Worm (Caenorhabditis elegans) whole organism, late embryonic: ENCODE data around the gene ret-1.

Experiments
- C08G9.2 ChIP-seq: sonication (generic microtip); optimal IDR thresholded peaks from 2 replicates; lab custom pipeline; 2016; ENCODE audit warnings: mild to moderate bottlenecking, missing genetic modification characterization, moderate library complexity, missing compliant biosample characterization
- C38D4.7 ChIP-seq: fragments of 200-800 bp; sonication (Bioruptor generic); optimal IDR thresholded peaks from 2 replicates; lab custom pipeline; 2018; ENCODE audit warnings: mild to moderate bottlenecking, missing genetic modification characterization, moderate library complexity, missing compliant biosample characterization
- K02D7.2 ChIP-seq: sonication (generic microtip); optimal IDR thresholded peaks from 2 replicates; lab custom pipeline; 2017; ENCODE audit warnings: mild to moderate bottlenecking, missing genetic modification characterization, missing compliant biosample characterization
- Y22D7AL.16 ChIP-seq: sonication (generic microtip); optimal IDR thresholded peaks from 2 replicates; lab custom pipeline; 2016; ENCODE audit warnings: missing genetic modification characterization, missing compliant biosample characterization
- ahr-1 ChIP-seq: sonication (generic microtip); optimal IDR thresholded peaks from 2 replicates; lab custom pipeline; 2016; ENCODE audit warnings: missing genetic modification characterization, missing compliant biosample characterization
- ceh-18 ChIP-seq: sonication (generic microtip); optimal IDR thresholded peaks from 2 replicates; lab custom pipeline; 2016; ENCODE audit warnings: missing genetic modification characterization, missing compliant biosample characterization
- ceh-22 ChIP-seq: sonication (generic microtip); optimal IDR thresholded peaks from 2 replicates; lab custom pipeline; 2017; ENCODE audit warnings: missing biosample characterization, missing genetic modification characterization
- ceh-24 ChIP-seq: sonication (generic microtip); optimal IDR thresholded peaks from 2 replicates; lab custom pipeline; 2016; ENCODE audit warnings: mild to moderate bottlenecking, missing genetic modification characterization, missing compliant biosample characterization
- ceh-31 ChIP-seq: sonication (generic microtip); optimal IDR thresholded peaks from 2 replicates; lab custom pipeline; 2016; ENCODE audit warnings: missing genetic modification characterization, missing compliant biosample characterization
- ceh-34 ChIP-seq: sonication (generic microtip); optimal IDR thresholded peaks from 2 replicates; lab custom pipeline; 2016; ENCODE audit warnings: mild to moderate bottlenecking, missing genetic modification characterization, missing compliant biosample characterization
- ceh-45 ChIP-seq: fragments of 200-800 bp; sonication (Bioruptor generic); IDR thresholded peaks from 2 replicates; pipeline ENCODE4 v1.3.6; 2022; ENCODE audit warnings: missing genetic modification reagents, missing genetic modification characterization, missing compliant biosample characterization
- ceh-6 ChIP-seq: fragments of 200-800 bp; sonication (Bioruptor generic); optimal IDR thresholded peaks from 2 replicates; lab custom pipeline; 2018; ENCODE audit warnings: mild to moderate bottlenecking, missing genetic modification characterization, missing compliant biosample characterization
- ceh-9 ChIP-seq: sonication (generic microtip); optimal IDR thresholded peaks from 2 replicates; lab custom pipeline; 2016; ENCODE audit warnings: mild to moderate bottlenecking, missing genetic modification characterization, inconsistent platforms, missing compliant biosample characterization
- dve-1 ChIP-seq: sonication (generic microtip); optimal IDR thresholded peaks from 2 replicates; lab custom pipeline; 2017; ENCODE audit warnings: antibody characterized with exemption, mild to moderate bottlenecking, missing genetic modification characterization, missing compliant biosample characterization
- ets-4 ChIP-seq: sonication (generic microtip); optimal IDR thresholded peaks from 2 replicates; lab custom pipeline; 2016; ENCODE audit warnings: missing genetic modification characterization, missing compliant biosample characterization
- fax-1 ChIP-seq: sonication (generic microtip); optimal IDR thresholded peaks from 2 replicates; lab custom pipeline; 2016; ENCODE audit warnings: missing genotype, missing genetic modification characterization, missing compliant biosample characterization
- hlh-30 ChIP-seq: sonication (generic microtip); optimal IDR thresholded peaks from 2 replicates; lab custom pipeline; 2017; ENCODE audit warnings: antibody characterized with exemption, missing genetic modification characterization, missing compliant biosample characterization; ENCODE audit not compliant: insufficient read depth
- hlh-6 ChIP-seq: sonication (generic microtip); optimal IDR thresholded peaks from 2 replicates; lab custom pipeline; 2016; ENCODE audit warnings: missing genotype, missing genetic modification characterization, missing compliant biosample characterization
- lin-11 ChIP-seq: fragments of 200-800 bp; sonication (Bioruptor generic); optimal IDR thresholded peaks from 2 replicates; lab custom pipeline; 2018; ENCODE audit warnings: mild to moderate bottlenecking, missing genetic modification characterization, missing compliant biosample characterization
- madf-2 ChIP-seq: sonication (generic microtip); optimal IDR thresholded peaks from 2 replicates; lab custom pipeline; 2017; ENCODE audit warnings: missing genetic modification characterization, missing compliant biosample characterization
- nhr-11 ChIP-seq: fragments of 150-350 bp; optimal IDR thresholded peaks from 2 replicates; lab custom pipeline; 2014; ENCODE audit warnings: missing biosample characterization, missing genetic modification characterization
- nhr-232 ChIP-seq: sonication (generic microtip); optimal IDR thresholded peaks from 2 replicates; lab custom pipeline; 2016; ENCODE audit warnings: missing genetic modification characterization, missing compliant biosample characterization
- pax-1 ChIP-seq: fragments of 150-350 bp; optimal IDR thresholded peaks from 2 replicates; lab custom pipeline; 2014; ENCODE audit warnings: missing biosample characterization, missing genetic modification characterization
- pha-2 ChIP-seq: sonication (generic microtip); optimal IDR thresholded peaks from 2 replicates; lab custom pipeline; 2017; ENCODE audit warnings: mild to moderate bottlenecking, missing genetic modification characterization, missing compliant biosample characterization
- pqm-1 ChIP-seq: sonication (generic microtip); optimal IDR thresholded peaks from 2 replicates; lab custom pipeline; 2016; ENCODE audit warnings: missing genetic modification characterization, missing compliant biosample characterization
- pros-1 ChIP-seq: fragments of 150-350 bp; optimal IDR thresholded peaks from 2 replicates; lab custom pipeline; 2014; ENCODE audit warnings: missing biosample characterization, missing genetic modification reagents, missing genetic modification characterization
- ref-2 ChIP-seq: sonication (generic microtip); optimal IDR thresholded peaks from 2 replicates; lab custom pipeline; 2016; ENCODE audit warnings: missing genetic modification characterization, missing compliant biosample characterization
- rnt-1 ChIP-seq: sonication (generic microtip); optimal IDR thresholded peaks from 2 replicates; lab custom pipeline; 2016; ENCODE audit warnings: missing genetic modification characterization, missing compliant biosample characterization
- sox-4 ChIP-seq: sonication (generic microtip); optimal IDR thresholded peaks from 2 replicates; lab custom pipeline; 2017; ENCODE audit warnings: mild to moderate bottlenecking, missing genetic modification characterization, inconsistent platforms, missing compliant biosample characterization
- syd-9 ChIP-seq: sonication (generic microtip); optimal IDR thresholded peaks from 2 replicates; lab custom pipeline; 2016; ENCODE audit warnings: mild to moderate bottlenecking, missing genetic modification characterization, moderate library complexity, missing compliant biosample characterization
- unc-55 ChIP-seq: sonication (generic microtip); optimal IDR thresholded peaks from 2 replicates; lab custom pipeline; 2017; ENCODE audit warnings: missing biosample characterization, missing genetic modification reagents, missing genetic modification characterization
- unc-86 ChIP-seq: sonication (generic microtip); optimal IDR thresholded peaks from 2 replicates; lab custom pipeline; 2016; ENCODE audit warnings: missing genetic modification characterization, missing compliant biosample characterization
- ztf-16 ChIP-seq: sonication (generic microtip); optimal IDR thresholded peaks from 2 replicates; lab custom pipeline; 2017; ENCODE audit warnings: missing genetic modification characterization, missing compliant biosample characterization

The ret-1 gene

DNA sequence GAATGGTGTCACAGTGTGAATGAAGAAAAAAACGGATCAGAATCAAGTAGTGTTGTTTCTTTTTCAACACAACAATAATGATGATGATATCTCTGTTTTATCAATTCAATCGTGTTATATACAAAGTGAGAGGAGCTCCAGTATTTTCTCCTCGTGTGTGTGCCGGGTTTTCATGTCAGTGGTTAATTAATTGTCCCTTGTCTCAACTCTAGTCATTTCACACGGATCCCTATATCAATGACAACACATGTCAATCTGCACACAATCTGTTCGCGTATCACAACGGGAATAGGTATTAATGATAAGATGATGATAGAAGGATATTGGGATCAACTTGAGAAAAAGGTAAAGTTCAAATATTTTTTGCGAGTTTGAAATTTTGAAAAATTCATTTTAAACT is 46.8 kb downstream of the ret-1 start:
- TF ChIP-seq ceh-18 (tag; lab: Kevin White, UChicago) (peak; percentile 51), ceh-9 (tag; lab: Kevin White, UChicago) (no peak), nhr-11 (tag; lab: Kevin White, UChicago) (no peak), syd-9 (tag; lab: Kevin White, UChicago) (no peak), rnt-1 (tag; lab: Kevin White, UChicago) (peak; percentile 45), unc-55 (GFP tag; lab: Kevin White, UChicago) (peak; percentile 90)
- TF ChIP-seq, all 69 proteins: peak for 3

DNA sequence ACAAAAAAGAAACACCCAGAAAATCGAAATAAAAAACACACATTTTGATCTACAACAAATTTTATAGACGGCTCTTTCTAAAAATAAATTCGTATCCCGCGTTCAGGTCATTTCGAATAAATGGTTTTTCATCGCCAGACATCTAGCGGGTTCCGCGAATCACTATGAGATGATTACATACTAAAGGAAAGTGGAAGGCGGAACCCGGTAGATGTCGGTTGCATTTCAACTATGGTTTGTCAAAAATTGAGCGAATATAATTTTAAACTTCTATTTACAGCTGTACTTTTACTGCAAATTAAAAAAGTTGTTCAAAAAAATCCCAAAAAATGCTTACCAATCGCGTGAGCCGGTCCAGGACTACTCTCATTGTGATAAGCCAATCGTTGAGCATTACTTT is 49.3 kb downstream of the ret-1 start:
- no peak for TF ChIP-seq ztf-16
- no peak for TF ChIP-seq madf-2 (tag; lab: Kevin White, UChicago)
- no peak for TF ChIP-seq hlh-30

ce11 chrV:14793043-14793442 is 54.2 kb downstream of the ret-1 start:
- TF ChIP-seq nhr-232 (no peak), ceh-31 (tag; lab: Kevin White, UChicago) (peak; percentile 1), C38D4.7 (no peak), ceh-45 (GFP tag; lab: Robert Waterston, UW) (no peak), dve-1 (tag; lab: Kevin White, UChicago) (no peak), unc-86 (tag; lab: Kevin White, UChicago) (no peak), fax-1 (tag; lab: Kevin White, UChicago) (no peak), ref-2 (tag; lab: Kevin White, UChicago) (no peak)
- TF ChIP-seq, all 69 proteins: peak for 1

ce11 chrV:14792346-14792745 is 54.9 kb downstream of the ret-1 start:
- no peak for TF ChIP-seq pha-2 (tag; lab: Kevin White, UChicago)
- TF ChIP-seq C08G9.2 = no peak
- TF ChIP-seq hlh-6 (tag; lab: Kevin White, UChicago) = no peak
- peak; percentile 2 for TF ChIP-seq ceh-6 (GFP tag; lab: Kevin White, UChicago)
- TF ChIP-seq ref-2 (tag; lab: Kevin White, UChicago) = peak; percentile 65
- TF ChIP-seq ceh-31 (tag; lab: Kevin White, UChicago) = peak; percentile 35
- TF ChIP-seq lin-11 (tag; lab: Kevin White, UChicago) = no peak

DNA sequence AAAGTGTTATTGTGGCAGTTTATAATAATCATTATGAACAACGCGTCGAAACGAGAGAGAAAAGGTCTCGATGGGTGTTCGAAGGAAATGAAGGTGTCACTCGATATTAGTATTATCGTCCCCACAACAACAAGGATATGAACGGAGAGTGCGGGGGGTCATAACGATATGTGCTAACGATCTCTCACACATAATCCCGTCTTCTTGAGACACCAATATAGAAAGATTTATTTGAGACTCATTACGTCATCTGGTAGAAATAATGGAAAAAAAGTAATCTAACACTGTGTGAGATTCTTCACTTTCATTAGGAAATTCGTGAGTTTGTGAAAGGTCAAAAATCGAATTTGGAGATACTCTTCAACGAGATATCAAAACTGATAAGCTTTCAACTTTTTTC is 55.5 kb downstream of the ret-1 start:
- TF ChIP-seq ref-2 (tag; lab: Kevin White, UChicago) = no peak
- TF ChIP-seq dve-1 (tag; lab: Kevin White, UChicago) = no peak
- no peak for TF ChIP-seq pax-1 (tag; lab: Kevin White, UChicago)
- no peak for TF ChIP-seq ahr-1
- TF ChIP-seq ceh-24 (tag; lab: Kevin White, UChicago) = no peak
- TF ChIP-seq pros-1 (tag; lab: Kevin White, UChicago) = no peak
- no peak for TF ChIP-seq Y22D7AL.16 (tag; lab: Kevin White, UChicago)
- TF ChIP-seq sox-4 (tag; lab: Kevin White, UChicago) = no peak
- no peak for TF ChIP-seq K02D7.2 (tag; lab: Kevin White, UChicago)
- no peak for TF ChIP-seq lin-11 (tag; lab: Kevin White, UChicago)
- no peak for TF ChIP-seq ets-4 (tag; lab: Kevin White, UChicago)
- no peak for TF ChIP-seq hlh-6 (tag; lab: Kevin White, UChicago)
- TF ChIP-seq pqm-1 (tag; lab: Kevin White, UChicago) = no peak

ce11 chrV:14790792-14791191 is 56.4 kb downstream of the ret-1 start:
- TF ChIP-seq ceh-22 (tag; lab: Kevin White, UChicago) (no peak), unc-55 (GFP tag; lab: Kevin White, UChicago) (peak; percentile 72), pha-2 (tag; lab: Kevin White, UChicago) (no peak), ceh-34 (tag; lab: Kevin White, UChicago) (peak; percentile 89)
